Fruit fly (Drosophila melanogaster) whole organism, adult: ENCODE results near the gene Cpr78Cb.

Experiments used
- CG12768 ChIP-seq: fragments of 200-800 bp; sonication (Bioruptor generic); optimal IDR thresholded peaks from 2 replicates; lab custom pipeline; 2017; ENCODE audit warnings: missing biosample characterization, missing genetic modification characterization, mild to moderate bottlenecking, moderate library complexity, missing genetic modification reagents
- CG14711 ChIP-seq: fragments of 200-800 bp; sonication (Bioruptor generic); optimal IDR thresholded peaks from 2 replicates; lab custom pipeline; 2018; ENCODE audit warnings: missing biosample characterization, mild to moderate bottlenecking, missing genetic modification characterization, moderate library complexity
- CG1620 ChIP-seq: fragments of 200-800 bp; sonication (Bioruptor generic); optimal IDR thresholded peaks from 2 replicates; lab custom pipeline; 2016; ENCODE audit warnings: missing biosample characterization, missing genetic modification characterization
- CG5204 ChIP-seq: fragments of 200-800 bp; sonication (Bioruptor generic); optimal IDR thresholded peaks from 2 replicates; lab custom pipeline; 2016; ENCODE audit warnings: missing biosample characterization, missing genetic modification characterization
- Crg-1 ChIP-seq: fragments of 200-800 bp; sonication (Bioruptor generic); optimal IDR thresholded peaks from 2 replicates; lab custom pipeline; 2016; ENCODE audit warnings: missing biosample characterization, missing genetic modification characterization
- bab1 ChIP-seq: fragments of 200-800 bp; sonication (Bioruptor generic); optimal IDR thresholded peaks from 3 replicates; lab custom pipeline; 2019; ENCODE audit warnings: missing biosample characterization, mild to moderate bottlenecking, missing genetic modification characterization, moderate library complexity
- cic ChIP-seq: fragments of 200-800 bp; sonication (Bioruptor generic); optimal IDR thresholded peaks from 2 replicates; lab custom pipeline; 2017; ENCODE audit warnings: missing biosample characterization, mild to moderate bottlenecking, missing genetic modification characterization, moderate library complexity
- kay ChIP-seq: fragments of 200-800 bp; sonication (Bioruptor generic); peaks from one replicate; lab custom pipeline; 2016; ENCODE audit warnings: missing biosample characterization, missing genetic modification characterization, borderline replicate concordance
- ovo ChIP-seq: fragments of 200-800 bp; sonication (Bioruptor generic); optimal IDR thresholded peaks from 2 replicates; lab custom pipeline; 2016; ENCODE audit warnings: missing biosample characterization, missing genetic modification characterization
- pad ChIP-seq: fragments of 200-800 bp; sonication (Bioruptor generic); optimal IDR thresholded peaks from 3 replicates; lab custom pipeline; 2017; ENCODE audit warnings: missing biosample characterization, missing genetic modification characterization, mild to moderate bottlenecking, moderate library complexity, missing genetic modification reagents
- tj ChIP-seq: fragments of 200-800 bp; sonication (Bioruptor generic); optimal IDR thresholded peaks from 3 replicates; lab custom pipeline; 2017; ENCODE audit warnings: missing biosample characterization, mild to moderate bottlenecking, missing genetic modification characterization, moderate library complexity

- TF ChIP-seq bab1 (GFP tag; lab: Kevin White, UChicago): no peak
- TF ChIP-seq CG1620: no peak
- TF ChIP-seq ovo (GFP tag; lab: Kevin White, UChicago): no peak
- peak; percentile 71 for TF ChIP-seq CG5204
- TF ChIP-seq tj (GFP tag; lab: Kevin White, UChicago): no peak
- TF ChIP-seq CG12768 (GFP tag; lab: Kevin White, UChicago): peak; percentile 83
- TF ChIP-seq cic (GFP tag; lab: Kevin White, UChicago): no peak
- TF ChIP-seq Crg-1: no peak
- TF ChIP-seq pad (GFP tag; lab: Kevin White, UChicago): peak; percentile 1
- TF ChIP-seq CG14711: no peak
- TF ChIP-seq kay (GFP tag; lab: Kevin White, UChicago): no peak
These were observed 27.7 kb downstream of the Cpr78Cb start for dm6 chr3L:21321807-21322503.
